Fruit fly (Drosophila melanogaster) S2 (cell line): Measurements from ENCODE around the gene tna.

Experiments used
- CG8478 ChIP-seq: fragments of >200 bp; optimal IDR thresholded peaks from 2 replicates; lab custom pipeline; 2018
- CTCF ChIP-seq, 2 experiments: fragments of >200 bp; optimal IDR thresholded peaks; 2 replicates each; lab custom pipeline; 2018

- TF ChIP-seq CTCF (optimal IDR thresholded peaks at IDR 0.05; lab: Kevin White, UChicago) (no peak), CG8478 (lab: Kevin White, UChicago) (no peak)
Observed at dm6 chr3L:10869144-10869543, 33.8 kb downstream of the tna start.
